Fruit fly (Drosophila melanogaster) whole organism, embryonic: ENCODE data around the gene gdl.

Experiments
- Blimp-1 ChIP-seq: fragments of 200-800 bp; sonication (Bioruptor generic); optimal IDR thresholded peaks from 3 replicates; lab custom pipeline; 2018; ENCODE audit warnings: missing biosample characterization, missing genetic modification characterization, mild to moderate bottlenecking, moderate library complexity, missing genetic modification reagents
- CG10267 ChIP-seq: fragments of 200-800 bp; sonication (Bioruptor generic); optimal IDR thresholded peaks from 2 replicates; lab custom pipeline; 2018; ENCODE audit warnings: missing biosample characterization, mild to moderate bottlenecking, missing genetic modification characterization, moderate library complexity
- CG10274 ChIP-seq: fragments of 200-800 bp; sonication (Bioruptor generic); optimal IDR thresholded peaks from 3 replicates; lab custom pipeline; 2017; ENCODE audit warnings: missing biosample characterization, mild to moderate bottlenecking, missing genetic modification characterization
- CG12659 ChIP-seq: fragments of 200-800 bp; sonication (Bioruptor generic); optimal IDR thresholded peaks from 3 replicates; lab custom pipeline; 2017; ENCODE audit warnings: mild to moderate bottlenecking, missing biosample characterization, missing genetic modification reagents, missing genetic modification characterization
- CG12744 ChIP-seq: fragments of 200-800 bp; sonication (Bioruptor generic); optimal IDR thresholded peaks from 2 replicates; lab custom pipeline; 2016; ENCODE audit warnings: missing biosample characterization, missing genetic modification characterization
- CG14014 ChIP-seq: fragments of 200-800 bp; sonication (Bioruptor generic); IDR thresholded peaks from 2 replicates; pipeline ENCODE4 v1.3.6; 2022; ENCODE audit warnings: missing biosample characterization, missing genetic modification characterization
- CG14860 ChIP-seq: fragments of 200-800 bp; sonication (Bioruptor generic); IDR thresholded peaks from 3 replicates; pipeline ENCODE4 v1.3.6; 2022; ENCODE audit warnings: missing biosample characterization, missing genetic modification characterization; ENCODE audit not compliant: partially characterized antibody
- CG15479 ChIP-seq: fragments of 200-800 bp; sonication (Bioruptor generic); optimal IDR thresholded peaks from 3 replicates; lab custom pipeline; 2019; ENCODE audit warnings: missing biosample characterization, mild to moderate bottlenecking, missing genetic modification characterization, moderate library complexity
- CG17186 ChIP-seq: fragments of 200-800 bp; sonication (Bioruptor generic); optimal IDR thresholded peaks from 3 replicates; lab custom pipeline; 2017; ENCODE audit warnings: missing biosample characterization, missing genetic modification reagents, missing genetic modification characterization
- CG17829 ChIP-seq: fragments of 200-800 bp; optimal IDR thresholded peaks from 2 replicates; lab custom pipeline; 2019; ENCODE audit warnings: missing biosample characterization, mild to moderate bottlenecking, missing genetic modification characterization, moderate library complexity
- CG2678 ChIP-seq: fragments of 200-800 bp; sonication (Bioruptor generic); optimal IDR thresholded peaks from 3 replicates; lab custom pipeline; 2019; ENCODE audit warnings: missing biosample characterization, mild to moderate bottlenecking, missing genetic modification characterization, moderate library complexity
- CG31224 ChIP-seq: fragments of 200-800 bp; sonication (Bioruptor generic); IDR thresholded peaks from 2 replicates; pipeline ENCODE4 v1.3.6; 2022; ENCODE audit warnings: missing biosample characterization, missing genetic modification characterization
- CG3163 ChIP-seq: fragments of 200-800 bp; sonication (Bioruptor generic); optimal IDR thresholded peaks from 3 replicates; lab custom pipeline; 2016; ENCODE audit warnings: missing biosample characterization, missing genetic modification characterization
- CG6272 ChIP-seq: fragments of 200-800 bp; sonication (Bioruptor generic); IDR thresholded peaks from 2 replicates; pipeline ENCODE4 v1.3.6; 2022; ENCODE audit warnings: missing biosample characterization, missing genetic modification characterization
- CG7745 ChIP-seq: fragments of 200-800 bp; sonication (Bioruptor generic); optimal IDR thresholded peaks from 2 replicates; lab custom pipeline; 2018; ENCODE audit warnings: missing biosample characterization, mild to moderate bottlenecking, missing genetic modification characterization, moderate library complexity
- CG9797 ChIP-seq: fragments of 200-800 bp; sonication (Bioruptor generic); optimal IDR thresholded peaks from 3 replicates; lab custom pipeline; 2018; ENCODE audit warnings: missing biosample characterization, mild to moderate bottlenecking, missing genetic modification characterization
- Drgx ChIP-seq: fragments of 200-800 bp; sonication (Bioruptor generic); IDR thresholded peaks from 2 replicates; pipeline ENCODE4 v1.3.6; 2022; ENCODE audit warnings: missing biosample characterization, missing genetic modification characterization
- ERR ChIP-seq: fragments of 200-800 bp; sonication (Bioruptor generic); optimal IDR thresholded peaks from 2 replicates; lab custom pipeline; 2016; ENCODE audit warnings: missing biosample characterization, missing genetic modification characterization
- Ets65A ChIP-seq: fragments of 200-800 bp; sonication (Bioruptor generic); peaks from one replicate; lab custom pipeline; 2016; ENCODE audit warnings: missing biosample characterization, missing genetic modification characterization
- H2.0 ChIP-seq: fragments of 200-800 bp; sonication (Bioruptor generic); IDR thresholded peaks from 2 replicates; pipeline ENCODE4 v1.3.6; 2022; ENCODE audit warnings: missing biosample characterization, missing genetic modification characterization
- Hey ChIP-seq: fragments of 200-800 bp; sonication (Bioruptor generic); optimal IDR thresholded peaks from 3 replicates; lab custom pipeline; 2018; ENCODE audit warnings: missing biosample characterization, mild to moderate bottlenecking, missing genetic modification characterization
- Lpt ChIP-seq: fragments of >200 bp; optimal IDR thresholded peaks from 2 replicates; lab custom pipeline; 2018; ENCODE audit warnings: missing biosample characterization, missing genetic modification characterization
- Med ChIP-seq: fragments of 200-800 bp; sonication (Bioruptor generic); peaks from one replicate; lab custom pipeline; 2016; ENCODE audit warnings: missing biosample characterization, missing genetic modification characterization, mild to moderate bottlenecking, inconsistent platforms, moderate library complexity
- Taf1 ChIP-seq: fragments of 200-800 bp; sonication (Bioruptor generic); IDR thresholded peaks from 2 replicates; pipeline ENCODE4 v1.3.6; 2022; ENCODE audit warnings: missing biosample characterization, missing genetic modification characterization
- amos ChIP-seq: fragments of 200-800 bp; sonication (Bioruptor generic); IDR thresholded peaks from 2 replicates; pipeline ENCODE4 v1.3.6; 2022; ENCODE audit warnings: missing biosample characterization, missing genetic modification characterization; ENCODE audit not compliant: partially characterized antibody
- ash1 ChIP-seq: fragments of 200-800 bp; sonication (Bioruptor generic); optimal IDR thresholded peaks from 2 replicates; lab custom pipeline; 2018; ENCODE audit warnings: missing biosample characterization, mild to moderate bottlenecking, missing genetic modification characterization
- br ChIP-seq: fragments of >200 bp; optimal IDR thresholded peaks from 2 replicates; lab custom pipeline; 2017
- chm ChIP-seq: fragments of 200-800 bp; sonication (Bioruptor generic); IDR thresholded peaks from 2 replicates; pipeline ENCODE4 v1.3.6; 2022; ENCODE audit warnings: missing biosample characterization, missing genetic modification characterization
- croc ChIP-seq: fragments of 200-800 bp; sonication (Bioruptor generic); conservative IDR thresholded peaks from 3 replicates; pipeline ENCODE4 v1.3.6; 2022; ENCODE audit warnings: missing biosample characterization, missing genetic modification characterization
- danr ChIP-seq: fragments of 200-800 bp; sonication (Bioruptor generic); IDR thresholded peaks from 2 replicates; pipeline ENCODE4 v1.3.6; 2022; ENCODE audit warnings: missing biosample characterization, missing genetic modification characterization
- exex ChIP-seq: fragments of 200-800 bp; sonication (Bioruptor generic); optimal IDR thresholded peaks from 4 replicates; lab custom pipeline; 2018; ENCODE audit warnings: missing biosample characterization, mild to moderate bottlenecking, missing genetic modification characterization, moderate library complexity
- fd3F ChIP-seq: fragments of 200-800 bp; sonication (Bioruptor generic); optimal IDR thresholded peaks from 2 replicates; lab custom pipeline; 2018; ENCODE audit warnings: missing biosample characterization, mild to moderate bottlenecking, missing genetic modification characterization, moderate library complexity
- fd96Cb ChIP-seq: fragments of 200-800 bp; sonication (Bioruptor generic); optimal IDR thresholded peaks from 2 replicates; lab custom pipeline; 2018; ENCODE audit warnings: missing biosample characterization, mild to moderate bottlenecking, missing genetic modification characterization, moderate library complexity
- gt ChIP-seq: fragments of 200-800 bp; sonication (Bioruptor generic); IDR thresholded peaks from 2 replicates; pipeline ENCODE4 v1.3.6; 2022; ENCODE audit warnings: missing biosample characterization, missing genetic modification characterization
- hkb ChIP-seq, 2 experiments: fragments of 200-800 bp in 1 of 2; fragments of >200 bp in 1 of 2; sonication (Bioruptor generic) in 1 of 2; IDR thresholded peaks in 1 of 2; optimal IDR thresholded peaks in 1 of 2; 2 replicates each; pipeline versions ENCODE4 v1.3.6 to Lab custom; 2017 to 2022; ENCODE audit warnings: missing biosample characterization in 1 of 2, missing genetic modification characterization in 1 of 2
- jigr1 ChIP-seq: fragments of 200-800 bp; sonication (Bioruptor generic); IDR thresholded peaks from 3 replicates; pipeline ENCODE4 v1.3.6; 2022; ENCODE audit warnings: missing biosample characterization, missing genetic modification characterization
- oc ChIP-seq: fragments of 200-800 bp; sonication (Bioruptor generic); optimal IDR thresholded peaks from 2 replicates; lab custom pipeline; 2018; ENCODE audit warnings: missing biosample characterization, mild to moderate bottlenecking, missing genetic modification characterization, moderate library complexity
- pb ChIP-seq: fragments of 200-800 bp; sonication (Bioruptor generic); optimal IDR thresholded peaks from 3 replicates; lab custom pipeline; 2016; ENCODE audit warnings: missing biosample characterization, missing genetic modification characterization
- pho ChIP-seq: fragments of 200-800 bp; sonication (Bioruptor generic); optimal IDR thresholded peaks from 2 replicates; lab custom pipeline; 2016; ENCODE audit warnings: missing biosample characterization, missing genetic modification characterization
- phol ChIP-seq: fragments of 200-800 bp; sonication (Bioruptor generic); optimal IDR thresholded peaks from 3 replicates; lab custom pipeline; 2018; ENCODE audit warnings: missing biosample characterization, mild to moderate bottlenecking, missing genetic modification characterization, moderate library complexity
- pum ChIP-seq: fragments of 200-800 bp; sonication (Bioruptor generic); optimal IDR thresholded peaks from 2 replicates; lab custom pipeline; 2016; ENCODE audit warnings: missing biosample characterization, missing genetic modification characterization
- repo ChIP-seq: fragments of 200-800 bp; sonication (Bioruptor generic); optimal IDR thresholded peaks from 2 replicates; lab custom pipeline; 2016; ENCODE audit warnings: missing biosample characterization, missing genetic modification characterization
- sens ChIP-seq: fragments of 200-800 bp; sonication (Bioruptor generic); peaks from one replicate; lab custom pipeline; 2016; ENCODE audit warnings: missing biosample characterization, missing genetic modification characterization
- sima ChIP-seq: fragments of 200-800 bp; sonication (Bioruptor generic); optimal IDR thresholded peaks from 2 replicates; lab custom pipeline; 2016; ENCODE audit warnings: missing biosample characterization, missing genetic modification characterization
- sug ChIP-seq: fragments of 200-800 bp; optimal IDR thresholded peaks from 2 replicates; lab custom pipeline; 2019; ENCODE audit warnings: missing biosample characterization, mild to moderate bottlenecking, missing genetic modification characterization, moderate library complexity
- tna ChIP-seq: fragments of 200-800 bp; sonication (Bioruptor generic); IDR thresholded peaks from 2 replicates; pipeline ENCODE4 v1.3.6; 2022; ENCODE audit warnings: missing biosample characterization, missing genetic modification characterization; ENCODE audit not compliant: partially characterized antibody
- twi ChIP-seq: fragments of 200-800 bp; optimal IDR thresholded peaks from 2 replicates; lab custom pipeline; 2019; ENCODE audit warnings: missing biosample characterization, mild to moderate bottlenecking, missing genetic modification characterization, moderate library complexity
- vvl ChIP-seq: fragments of 200-800 bp; sonication (Bioruptor generic); IDR thresholded peaks from 2 replicates; pipeline ENCODE4 v1.3.6; 2022; ENCODE audit warnings: missing biosample characterization, missing genetic modification characterization

Gene gdl

DNA sequence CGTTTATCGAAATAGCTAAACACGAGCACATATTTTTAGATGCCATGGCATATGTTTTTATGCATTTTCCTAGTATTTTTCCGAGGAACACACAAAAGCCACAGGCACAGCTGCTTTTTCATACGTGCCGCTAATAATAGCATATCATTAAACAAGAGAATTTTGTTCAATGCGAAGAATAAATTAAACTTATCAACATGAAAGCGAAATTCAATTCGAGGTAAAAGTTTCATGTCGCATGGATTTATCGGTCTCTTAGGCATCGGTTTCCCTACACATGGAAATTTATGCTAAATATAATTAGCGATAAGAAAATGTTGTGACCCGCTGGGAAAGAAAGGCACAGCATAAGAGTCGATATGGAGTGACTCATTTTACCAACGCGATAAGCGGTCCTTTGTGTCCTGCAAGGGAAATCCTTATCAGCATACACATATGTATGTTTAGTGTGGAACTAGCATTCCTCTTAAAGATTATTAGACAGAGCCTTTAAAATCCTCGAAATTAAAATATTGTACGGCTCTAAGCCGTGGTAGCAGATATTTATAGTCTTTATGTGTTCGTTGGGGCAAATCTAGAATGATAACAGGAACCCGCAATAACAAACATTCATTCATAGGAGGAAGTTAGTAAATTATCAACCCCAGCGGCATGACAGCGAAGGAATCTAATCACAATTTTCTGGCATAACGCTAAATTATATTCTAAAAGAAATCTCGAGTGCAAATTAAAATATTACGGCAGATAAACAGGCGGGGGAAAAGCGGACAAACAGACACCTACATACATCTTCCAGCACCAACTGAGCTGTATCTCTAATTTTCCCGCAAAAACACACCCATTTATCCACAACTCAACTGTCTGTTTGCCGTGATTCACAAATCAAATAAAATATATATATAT lies 22.4 kb downstream of the gdl start, which contains the start of gene CG43248:
Gene CG43248 (minus strand): TSS at position 51 of the 903 bp plus-strand sequence.
- no peak for TF ChIP-seq CG9797
- no peak for TF ChIP-seq phol
- peak; percentile 61 for TF ChIP-seq CG10274 (GFP tag; lab: Kevin White, UChicago)
- no peak for TF ChIP-seq gt (GFP tag; lab: Robert Waterston, UW)
- no peak for TF ChIP-seq CG3163 (GFP tag; lab: Kevin White, UChicago)
- peak; percentile 42 for TF ChIP-seq CG15479 (GFP tag; lab: Kevin White, UChicago)
- no peak for TF ChIP-seq ash1
- TF ChIP-seq CG14860 (GFP tag; lab: Robert Waterston, UW), result no peak
- TF ChIP-seq ERR (GFP tag; lab: Kevin White, UChicago), result no peak
- TF ChIP-seq sug (tag; lab: Kevin White, UChicago), result no peak
- no peak for TF ChIP-seq sima (GFP tag; lab: Kevin White, UChicago)
- no peak for TF ChIP-seq CG10267
- TF ChIP-seq Drgx (GFP tag; lab: Robert Waterston, UW), result no peak
- TF ChIP-seq chm (GFP tag; lab: Robert Waterston, UW), result no peak
- no peak for TF ChIP-seq hkb (optimal IDR thresholded peaks at IDR 0.05; lab: Kevin White, UChicago)
- TF ChIP-seq hkb (GFP tag; IDR thresholded peaks at IDR 0.05; lab: Robert Waterston, UW), result no peak
- peak; percentile 82 for TF ChIP-seq exex (tag; lab: Kevin White, UChicago)
- no peak for TF ChIP-seq pum
- no peak for TF ChIP-seq br (lab: Kevin White, UChicago)
- TF ChIP-seq vvl (GFP tag; lab: Robert Waterston, UW), result peak; percentile 32; the same call in 1 of the 2 replicates
- TF ChIP-seq repo (GFP tag; lab: Kevin White, UChicago), result no peak
- no peak for TF ChIP-seq CG12744 (GFP tag; lab: Kevin White, UChicago)
- no peak for TF ChIP-seq danr (GFP tag; lab: Robert Waterston, UW)
- TF ChIP-seq sens (GFP tag; lab: Kevin White, UChicago), result peak; percentile 77
- TF ChIP-seq CG17186 (GFP tag; lab: Kevin White, UChicago), result no peak
- TF ChIP-seq Med (GFP tag; lab: Kevin White, UChicago), result peak; percentile 11
- TF ChIP-seq pho, result no peak
- peak; percentile 30 for TF ChIP-seq Blimp-1 (GFP tag; lab: Kevin White, UChicago)
- TF ChIP-seq H2.0 (GFP tag; lab: Robert Waterston, UW), result no peak
- TF ChIP-seq CG12659 (GFP tag; lab: Kevin White, UChicago), result no peak
- no peak for TF ChIP-seq CG6272 (GFP tag; lab: Robert Waterston, UW)
- TF ChIP-seq croc (GFP tag; lab: Robert Waterston, UW), result no peak
- peak; percentile 11 for TF ChIP-seq twi (tag; lab: Kevin White, UChicago)
- no peak for TF ChIP-seq fd3F (GFP tag; lab: Kevin White, UChicago)
- TF ChIP-seq amos (GFP tag; lab: Robert Waterston, UW), result no peak
- peak; percentile 21 for TF ChIP-seq Hey (tag; lab: Kevin White, UChicago)
- no peak for TF ChIP-seq Taf1 (GFP tag; lab: Robert Waterston, UW)
- no peak for TF ChIP-seq tna
- no peak for TF ChIP-seq pb
- no peak for TF ChIP-seq CG31224 (GFP tag; lab: Robert Waterston, UW)
- no peak for TF ChIP-seq fd96Cb (tag; lab: Kevin White, UChicago)
- no peak for TF ChIP-seq Ets65A
- no peak for TF ChIP-seq CG2678 (tag; lab: Kevin White, UChicago)
- TF ChIP-seq jigr1, result no peak
- TF ChIP-seq Lpt, result no peak
- peak; percentile 54 for TF ChIP-seq CG7745 (tag; lab: Kevin White, UChicago)
- no peak for TF ChIP-seq CG14014 (GFP tag; lab: Robert Waterston, UW)
- no peak for TF ChIP-seq CG17829 (tag; lab: Kevin White, UChicago)
- no peak for TF ChIP-seq oc (tag; lab: Kevin White, UChicago)
